Fruit fly (Drosophila melanogaster) whole organism, wandering third instar larva: ENCODE results near the gene out.

Experiments used
- Abd-B ChIP-seq: fragments of >200 bp; optimal IDR thresholded peaks from 2 replicates; lab custom pipeline; 2017; ENCODE audit warnings: missing biosample characterization, missing genetic modification characterization
- CG32264 ChIP-seq: fragments of 200-800 bp; sonication (Bioruptor generic); optimal IDR thresholded peaks from 2 replicates; lab custom pipeline; 2016; ENCODE audit warnings: missing biosample characterization, missing genetic modification characterization
- CG9705 ChIP-seq: fragments of 200-800 bp; sonication (Bioruptor generic); optimal IDR thresholded peaks from 2 replicates; lab custom pipeline; 2018; ENCODE audit warnings: missing biosample characterization, mild to moderate bottlenecking, missing genetic modification characterization
- CrebA ChIP-seq: fragments of 200-800 bp; sonication (Bioruptor generic); optimal IDR thresholded peaks from 2 replicates; lab custom pipeline; 2016; ENCODE audit warnings: missing biosample characterization, mild to moderate bottlenecking, missing genetic modification characterization, borderline replicate concordance
- Dfd ChIP-seq: fragments of >200 bp; optimal IDR thresholded peaks from 2 replicates; lab custom pipeline; 2017; ENCODE audit warnings: missing biosample characterization, missing genetic modification characterization
- Dif ChIP-seq: fragments of 200-275, 200-300 bp; sonication (Bioruptor generic); optimal IDR thresholded peaks from 2 replicates; lab custom pipeline; 2018; ENCODE audit warnings: missing biosample characterization, missing genetic modification characterization; ENCODE audit not compliant: partially characterized antibody
- GATAd ChIP-seq: sonication (Bioruptor generic); optimal IDR thresholded peaks from 2 replicates; lab custom pipeline; 2016; ENCODE audit warnings: missing biosample characterization, missing genetic modification characterization
- HLH106 ChIP-seq: fragments of 200-800 bp; optimal IDR thresholded peaks from 3 replicates; lab custom pipeline; 2019; ENCODE audit warnings: missing biosample characterization, mild to moderate bottlenecking, missing genetic modification characterization, moderate library complexity
- Hnf4 ChIP-seq: fragments of 200-800 bp; sonication (Bioruptor generic); optimal IDR thresholded peaks from 2 replicates; lab custom pipeline; 2016; ENCODE audit warnings: missing biosample characterization, mild to moderate bottlenecking, missing genetic modification characterization
- Hr78 ChIP-seq: fragments of >200 bp; optimal IDR thresholded peaks from 2 replicates; lab custom pipeline; 2017; ENCODE audit warnings: missing biosample characterization, missing genetic modification characterization
- Hr83 ChIP-seq: fragments of 200-300 bp; sonication (Bioruptor generic); optimal IDR thresholded peaks from 2 replicates; lab custom pipeline; 2016; ENCODE audit warnings: missing biosample characterization, mild to moderate bottlenecking, missing genetic modification characterization, moderate library complexity; ENCODE audit not compliant: poor library complexity, severe bottlenecking
- Jra ChIP-seq: sonication (Bioruptor generic); optimal IDR thresholded peaks from 2 replicates; lab custom pipeline; 2016; ENCODE audit warnings: missing biosample characterization, missing genetic modification characterization
- Mio ChIP-seq: sonication (Bioruptor generic); optimal IDR thresholded peaks from 2 replicates; lab custom pipeline; 2016; ENCODE audit warnings: missing biosample characterization, missing genetic modification characterization
- Myc ChIP-seq: fragments of >200 bp; optimal IDR thresholded peaks from 2 replicates; lab custom pipeline; 2017
- N ChIP-seq: fragments of >200 bp; optimal IDR thresholded peaks from 2 replicates; lab custom pipeline; 2018; ENCODE audit warnings: missing biosample characterization, missing external identifiers, missing genetic modification characterization
- OdsH ChIP-seq: fragments of 200-800 bp; sonication (Bioruptor generic); optimal IDR thresholded peaks from 2 replicates; lab custom pipeline; 2016; ENCODE audit warnings: missing biosample characterization, mild to moderate bottlenecking, missing genetic modification characterization
- Rel ChIP-seq, 2 experiments: fragments of 200-800 bp; sonication (Bioruptor generic) in 1 of 2; optimal IDR thresholded peaks; 2 replicates in 1 of 2; 3 replicates in 1 of 2; lab custom pipeline; 2016 to 2019; ENCODE audit warnings: mild to moderate bottlenecking in 2 of 2, missing biosample characterization in 2 of 2, missing genetic modification characterization in 2 of 2, moderate library complexity in 1 of 2
- Sp1 ChIP-seq: fragments of 200-800 bp; sonication (Bioruptor generic); optimal IDR thresholded peaks from 3 replicates; lab custom pipeline; 2019; ENCODE audit warnings: missing biosample characterization, mild to moderate bottlenecking, missing genetic modification characterization, moderate library complexity
- Vsx2 ChIP-seq: fragments of 200-300, 225-300 bp; sonication (Bioruptor generic); optimal IDR thresholded peaks from 2 replicates; lab custom pipeline; 2018; ENCODE audit warnings: missing biosample characterization, missing genetic modification characterization; ENCODE audit not compliant: partially characterized antibody
- br ChIP-seq: fragments of 200-800 bp; sonication (Bioruptor generic); optimal IDR thresholded peaks from 2 replicates; lab custom pipeline; 2016; ENCODE audit warnings: missing biosample characterization, missing genetic modification characterization
- brk ChIP-seq: fragments of 200-800 bp; sonication (Bioruptor generic); optimal IDR thresholded peaks from 2 replicates; lab custom pipeline; 2016; ENCODE audit warnings: missing biosample characterization, mild to moderate bottlenecking, missing genetic modification characterization
- dl ChIP-seq, 2 experiments: fragments of 175-275, 200-275 bp in 1 of 2; fragments of 200-275 bp in 1 of 2; sonication (Bioruptor generic); optimal IDR thresholded peaks; lab custom pipeline; 2018; ENCODE audit warnings: mild to moderate bottlenecking in 2 of 2, missing biosample characterization in 2 of 2, missing genetic modification characterization in 2 of 2, moderate library complexity in 2 of 2; ENCODE audit not compliant: partially characterized antibody in 2 of 2, insufficient read depth in 1 of 2
- dmrt93B ChIP-seq: fragments of 200-800 bp; sonication (Bioruptor generic); optimal IDR thresholded peaks from 2 replicates; lab custom pipeline; 2018; ENCODE audit warnings: missing biosample characterization, mild to moderate bottlenecking, missing genetic modification characterization
- dsf ChIP-seq: sonication (Bioruptor generic); optimal IDR thresholded peaks from 2 replicates; lab custom pipeline; 2016; ENCODE audit warnings: missing biosample characterization, missing genetic modification characterization, borderline replicate concordance
- ey ChIP-seq: fragments of 200-800 bp; sonication (Bioruptor generic); optimal IDR thresholded peaks from 2 replicates; lab custom pipeline; 2016; ENCODE audit warnings: missing biosample characterization, missing genetic modification characterization
- foxo ChIP-seq, 2 experiments: fragments of 200-800 bp; sonication (Bioruptor generic); optimal IDR thresholded peaks; 2 replicates in 1 of 2; 3 replicates in 1 of 2; lab custom pipeline; 2016 to 2017; ENCODE audit warnings: missing biosample characterization in 2 of 2, missing genetic modification characterization in 2 of 2
- fru ChIP-seq: fragments of 200-800 bp; sonication (Bioruptor generic); optimal IDR thresholded peaks from 3 replicates; lab custom pipeline; 2016; ENCODE audit warnings: missing biosample characterization, mild to moderate bottlenecking, missing genetic modification characterization
- h ChIP-seq: fragments of 200-800 bp; sonication (Bioruptor generic); optimal IDR thresholded peaks from 3 replicates; lab custom pipeline; 2016; ENCODE audit warnings: missing biosample characterization, mild to moderate bottlenecking, missing genetic modification characterization
- jim ChIP-seq: fragments of 175-275, 200-325 bp; sonication (Bioruptor generic); optimal IDR thresholded peaks from 2 replicates; lab custom pipeline; 2016; ENCODE audit warnings: missing biosample characterization, mild to moderate bottlenecking, missing genetic modification characterization
- lola ChIP-seq: fragments of >200 bp; optimal IDR thresholded peaks from 2 replicates; lab custom pipeline; 2017; ENCODE audit warnings: missing biosample characterization, missing genetic modification characterization
- pan ChIP-seq: fragments of >200 bp; optimal IDR thresholded peaks from 2 replicates; lab custom pipeline; 2017
- psq ChIP-seq: fragments of 200-800 bp; sonication (Bioruptor generic); optimal IDR thresholded peaks from 3 replicates; lab custom pipeline; 2017; ENCODE audit warnings: missing biosample characterization, mild to moderate bottlenecking, missing genetic modification characterization, moderate library complexity
- rgr ChIP-seq: fragments of 200-800 bp; sonication (Bioruptor generic); optimal IDR thresholded peaks from 3 replicates; lab custom pipeline; 2016; ENCODE audit warnings: missing biosample characterization, mild to moderate bottlenecking, missing genetic modification characterization
- sage ChIP-seq: fragments of 200-800 bp; sonication (Bioruptor generic); optimal IDR thresholded peaks from 2 replicates; lab custom pipeline; 2016; ENCODE audit warnings: missing biosample characterization, mild to moderate bottlenecking, missing genetic modification characterization
- sv ChIP-seq: fragments of 200-800 bp; sonication (Bioruptor generic); optimal IDR thresholded peaks from 3 replicates; lab custom pipeline; 2016; ENCODE audit warnings: missing biosample characterization, missing genetic modification characterization
- tai ChIP-seq: sonication (Bioruptor generic); optimal IDR thresholded peaks from 2 replicates; lab custom pipeline; 2016; ENCODE audit warnings: missing biosample characterization, missing genetic modification characterization
- usp ChIP-seq: fragments of >200 bp; optimal IDR thresholded peaks from 2 replicates; lab custom pipeline; 2017; ENCODE audit warnings: missing biosample characterization, missing genetic modification characterization
- woc ChIP-seq: sonication (Bioruptor generic); optimal IDR thresholded peaks from 2 replicates; lab custom pipeline; 2016; ENCODE audit warnings: missing biosample characterization, mild to moderate bottlenecking, missing genetic modification characterization

out gene

dm6 chrX:19360735-19361405 is 39.0 kb upstream of the out start:
- TF ChIP-seq psq (GFP tag; lab: Kevin White, UChicago) (peak; percentile 91), dl (GFP tag; optimal IDR thresholded peaks at IDR 0.05; lab: Kevin White, UChicago; ENCODE audit: insufficient read depth in 1 of 2, partially characterized antibody in 2 of 2) (peak; percentile 79 to 94), Vsx2 (GFP tag; lab: Kevin White, UChicago) (peak; percentile 60), h (GFP tag; lab: Kevin White, UChicago) (no peak), fru (peak; percentile 21), foxo (GFP tag; optimal IDR thresholded peaks at IDR 0.05; lab: Kevin White, UChicago) (no peak), Dif (peak; percentile 86), pan (lab: Kevin White, UChicago) (no peak), rgr (GFP tag; lab: Kevin White, UChicago) (no peak), Rel (GFP tag; optimal IDR thresholded peaks at IDR 0.05; lab: Kevin White, UChicago) (no peak), Rel (tag; optimal IDR thresholded peaks at IDR 0.05; lab: Kevin White, UChicago) (peak; percentile 94), ey (no peak)

dm6 chrX:19358948-19359506 is 37.1 kb upstream of the out start:
- TF ChIP-seq Dif (no peak), Hr78 (no peak), psq (GFP tag; lab: Kevin White, UChicago) (peak; percentile 49), Abd-B (GFP tag; lab: Kevin White, UChicago) (no peak), dsf (GFP tag; lab: Kevin White, UChicago) (no peak), fru (peak; percentile 88), dl (GFP tag; optimal IDR thresholded peaks at IDR 0.05; lab: Kevin White, UChicago; ENCODE audit: insufficient read depth in 1 of 2, partially characterized antibody in 2 of 2) (peak in 1 of 2 experiments; percentile 11)

dm6 chrX:19354628-19355101 is 32.8 kb upstream of the out start:
- TF ChIP-seq rgr (GFP tag; lab: Kevin White, UChicago) = peak; percentile 66
- TF ChIP-seq dl (GFP tag; optimal IDR thresholded peaks at IDR 0.05; lab: Kevin White, UChicago; ENCODE audit: insufficient read depth in 1 of 2, partially characterized antibody in 2 of 2) = no peak
- peak; percentile 96 for TF ChIP-seq woc (GFP tag; lab: Kevin White, UChicago)
- peak; percentile 74 for TF ChIP-seq Dfd (GFP tag; lab: Kevin White, UChicago)
- peak in 1 of 2 experiments; percentile 86 for TF ChIP-seq foxo (GFP tag; optimal IDR thresholded peaks at IDR 0.05; lab: Kevin White, UChicago)
- TF ChIP-seq OdsH (GFP tag; lab: Kevin White, UChicago) = peak; percentile 76
- TF ChIP-seq dmrt93B (GFP tag; lab: Kevin White, UChicago) = peak; percentile 67
- TF ChIP-seq usp (GFP tag; lab: Kevin White, UChicago) = no peak
- no peak for TF ChIP-seq brk (GFP tag; lab: Kevin White, UChicago)
- peak; percentile 70 for TF ChIP-seq tai
- TF ChIP-seq lola = no peak
- TF ChIP-seq Hr78 = no peak
- peak; percentile 60 for TF ChIP-seq Hnf4 (GFP tag; lab: Kevin White, UChicago)
- peak; percentile 38 for TF ChIP-seq Jra (GFP tag; lab: Kevin White, UChicago)
- TF ChIP-seq psq (GFP tag; lab: Kevin White, UChicago) = peak; percentile 91
- no peak for TF ChIP-seq jim (GFP tag; lab: Kevin White, UChicago)
- peak; percentile 7 for TF ChIP-seq Rel (GFP tag; optimal IDR thresholded peaks at IDR 0.05; lab: Kevin White, UChicago)
- peak; percentile 19 for TF ChIP-seq Rel (tag; optimal IDR thresholded peaks at IDR 0.05; lab: Kevin White, UChicago)
- TF ChIP-seq Dif = no peak
- no peak for TF ChIP-seq GATAd (GFP tag; lab: Kevin White, UChicago)
- TF ChIP-seq HLH106 (tag; lab: Kevin White, UChicago) = peak; percentile 83
- no peak for TF ChIP-seq Vsx2 (GFP tag; lab: Kevin White, UChicago)
- TF ChIP-seq CG32264 = peak; percentile 60
- TF ChIP-seq Myc (lab: Kevin White, UChicago) = no peak
- TF ChIP-seq N (GFP tag; lab: Kevin White, UChicago) = no peak
- TF ChIP-seq CrebA = peak; percentile 3
- peak; percentile 82 for TF ChIP-seq br (GFP tag; lab: Kevin White, UChicago)
- TF ChIP-seq sage (GFP tag; lab: Kevin White, UChicago) = no peak
- TF ChIP-seq Abd-B (GFP tag; lab: Kevin White, UChicago) = no peak
- peak; percentile 46 for TF ChIP-seq CG9705 (GFP tag; lab: Kevin White, UChicago)
- TF ChIP-seq h (GFP tag; lab: Kevin White, UChicago) = peak; percentile 87
- TF ChIP-seq Hr83 (GFP tag; lab: Kevin White, UChicago) = no peak
- TF ChIP-seq Sp1 = peak; percentile 86
- no peak for TF ChIP-seq pan (lab: Kevin White, UChicago)
- TF ChIP-seq dsf (GFP tag; lab: Kevin White, UChicago) = no peak
- TF ChIP-seq Mio = no peak
- peak; percentile 90 for TF ChIP-seq fru
- peak; percentile 15 for TF ChIP-seq sv (GFP tag; lab: Kevin White, UChicago)
- TF ChIP-seq ey = peak; percentile 86
- TF ChIP-seq, all 38 proteins: peak for 21
